Worm (Caenorhabditis elegans): ENCODE measurements around the gene F54C9.14.

F54C9.14 gene

DNA sequence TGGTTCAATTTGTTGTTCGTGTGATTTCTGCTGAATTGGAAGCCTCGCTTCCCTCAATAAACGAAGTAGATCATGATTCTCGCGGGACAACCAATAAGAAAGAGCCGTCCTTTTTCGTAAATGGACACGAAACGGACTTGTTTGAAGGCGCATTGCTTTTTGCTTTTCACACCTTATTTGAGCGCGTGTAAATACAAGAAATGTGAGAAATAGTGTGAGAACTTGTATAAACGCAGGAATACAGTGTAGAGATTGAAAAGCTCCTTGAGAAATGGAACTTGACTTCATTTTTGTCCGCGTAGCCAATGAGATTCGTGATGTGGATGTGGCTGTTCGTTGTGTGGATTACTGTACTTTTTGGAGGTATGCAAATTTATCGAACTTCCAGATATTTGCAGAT, 41.5 kb upstream of the F54C9.14 start, which contains the start of gene cht-2:
Gene cht-2 (plus strand): TSS at position 301 of the 400 bp plus-strand sequence.
- TF ChIP-seq ceh-91 (GFP tag; IDR thresholded peaks at IDR 0.05) (no peak), ztf-28 (GFP tag; IDR thresholded peaks at IDR 0.05) (no peak), pbrm-1 (GFP tag; IDR thresholded peaks at IDR 0.05) (no peak), pha-4 (tag; optimal IDR thresholded peaks at IDR 0.05) (no peak), unc-130 (GFP tag; optimal IDR thresholded peaks at IDR 0.05) (no peak), athp-1 (tag; optimal IDR thresholded peaks at IDR 0.05) (no peak), F49E8.2 (tag; optimal IDR thresholded peaks at IDR 0.05; ENCODE audit: insufficient read depth) (no peak), dpl-1 (GFP tag; optimal IDR thresholded peaks at IDR 0.05) (no peak), rpc-1 (optimal IDR thresholded peaks at IDR 0.05) (no peak), rpc-1 (tag; optimal IDR thresholded peaks at IDR 0.05) (no peak), Y67H2A.10 (GFP tag; conservative IDR thresholded peaks at IDR 0.05) (no peak), egl-18 (GFP tag; IDR thresholded peaks at IDR 0.05) (no peak), ztf-22 (GFP tag; optimal IDR thresholded peaks at IDR 0.05) (no peak), unc-62 (GFP tag; optimal IDR thresholded peaks at IDR 0.05) (no peak), lin-54 (GFP tag; optimal IDR thresholded peaks at IDR 0.05) (no peak)

DNA sequence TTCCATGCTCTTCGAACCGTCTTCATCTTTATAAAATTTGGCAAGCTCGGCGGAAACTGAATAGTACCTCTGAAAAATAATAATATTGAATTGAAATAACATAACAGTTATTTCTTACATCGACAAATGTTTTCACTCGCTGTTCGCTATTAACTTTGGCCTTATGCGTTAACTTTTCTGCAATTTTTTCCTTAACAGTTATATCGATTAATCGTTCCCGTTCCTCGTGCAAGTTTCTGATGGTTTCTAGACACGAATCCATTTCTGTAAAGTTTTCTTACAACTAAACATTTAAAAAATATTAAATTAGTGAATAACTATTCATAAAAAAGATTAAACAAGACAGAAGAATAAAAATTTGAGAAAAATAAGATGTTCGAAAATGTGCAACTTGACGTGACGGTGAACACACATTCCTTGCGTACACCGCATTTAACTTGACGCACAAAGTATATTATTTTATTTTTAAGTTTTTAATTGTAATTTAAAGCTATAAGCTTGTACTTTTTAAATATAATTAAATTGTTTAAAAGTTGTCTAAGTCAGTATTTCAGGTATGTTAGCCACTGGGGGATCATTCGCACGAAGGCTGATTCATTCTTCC, 36.9 kb upstream of the F54C9.14 start, which contains the start of the genes prp-9 and mrps-18B:
Gene prp-9 (minus strand): TSS at position 264 of the 604 bp plus-strand sequence.
Gene mrps-18B (plus strand): TSS at position 549 of the 604 bp plus-strand sequence.
- TF ChIP-seq snpc-4 (GFP tag; optimal IDR thresholded peaks at IDR 0.05), result no peak
- TF ChIP-seq snpc-4 (tag; optimal IDR thresholded peaks at IDR 0.05), result peak in 1 of 4 experiments; percentile 13
- no peak for TF ChIP-seq lir-1 (GFP tag; conservative IDR thresholded peaks at IDR 0.05)
- TF ChIP-seq madf-6 (GFP tag; IDR thresholded peaks at IDR 0.05), result peak; percentile 66; the same call in 1 of the 2 replicates
- TF ChIP-seq ccch-3 (GFP tag; optimal IDR thresholded peaks at IDR 0.05), result no peak
- TF ChIP-seq mel-28 (tag; optimal IDR thresholded peaks at IDR 0.05; ENCODE audit: borderline replicate concordance), result no peak
- TF ChIP-seq lin-54 (GFP tag; optimal IDR thresholded peaks at IDR 0.05), result peak; percentile 21
- no peak for TF ChIP-seq lin-35 (GFP tag; optimal IDR thresholded peaks at IDR 0.05)
- 0 out of 2 replicates have a peak, but pooled peaks have one; percentile 16 for TF ChIP-seq mcd-1 (GFP tag; IDR thresholded peaks at IDR 0.05)
- TF ChIP-seq cebp-1 (GFP tag; IDR thresholded peaks at IDR 0.05), result no peak
- TF ChIP-seq cebp-1 (tag; optimal IDR thresholded peaks at IDR 0.05), result no peak
- peak; percentile 33 for TF ChIP-seq attf-5 (GFP tag; optimal IDR thresholded peaks at IDR 0.05)
- peak; percentile 34 for TF ChIP-seq lsl-1 (GFP tag; optimal IDR thresholded peaks at IDR 0.05)
- no peak for TF ChIP-seq pha-4 (tag; optimal IDR thresholded peaks at IDR 0.05)
- TF ChIP-seq ceh-27 (GFP tag; optimal IDR thresholded peaks at IDR 0.05), result no peak
- peak; percentile 74 for TF ChIP-seq snpc-1.3 (tag; optimal IDR thresholded peaks at IDR 0.05; ENCODE audit: insufficient read depth)
- TF ChIP-seq dpl-1 (GFP tag; optimal IDR thresholded peaks at IDR 0.05), result no peak
- TF ChIP-seq ztf-26 (tag; optimal IDR thresholded peaks at IDR 0.05), result no peak
- no peak for TF ChIP-seq ets-4 (GFP tag; optimal IDR thresholded peaks at IDR 0.05)
- peak; percentile 27 for TF ChIP-seq F23B12.7 (tag; optimal IDR thresholded peaks at IDR 0.05; ENCODE audit: insufficient read depth)
- TF ChIP-seq sea-2 (GFP tag; IDR thresholded peaks at IDR 0.05), result no peak

DNA sequence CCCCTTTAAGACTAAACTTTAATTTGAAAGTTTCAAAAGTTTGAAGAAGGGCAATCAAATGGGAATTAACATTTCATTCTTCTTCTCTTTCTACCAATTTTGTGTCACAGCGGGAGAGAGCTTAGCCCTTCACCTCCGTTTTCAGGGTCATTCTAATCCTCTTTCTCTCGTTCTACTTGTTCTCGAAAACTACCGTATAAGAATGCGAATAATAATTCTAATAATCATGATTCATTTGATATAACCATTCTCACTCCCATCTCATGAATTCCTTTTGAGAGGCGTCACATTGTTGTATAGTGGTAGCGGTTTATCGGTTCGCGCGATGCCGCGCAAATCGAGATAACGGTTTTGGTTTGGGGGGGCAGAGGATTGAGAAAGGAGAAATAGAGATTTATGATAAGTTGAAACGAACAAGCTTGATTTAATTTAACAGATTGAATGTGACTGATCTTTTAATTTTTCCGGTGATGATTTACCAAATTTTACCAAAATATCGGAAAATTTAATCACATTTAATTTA, 32.9 kb upstream of the F54C9.14 start:
- TF ChIP-seq attf-5 (GFP tag; optimal IDR thresholded peaks at IDR 0.05), result no peak

Data from whole organism, young adult.